Fruit fly (Drosophila melanogaster): ENCODE data around the gene CG7387.

CG7387 gene

DNA sequence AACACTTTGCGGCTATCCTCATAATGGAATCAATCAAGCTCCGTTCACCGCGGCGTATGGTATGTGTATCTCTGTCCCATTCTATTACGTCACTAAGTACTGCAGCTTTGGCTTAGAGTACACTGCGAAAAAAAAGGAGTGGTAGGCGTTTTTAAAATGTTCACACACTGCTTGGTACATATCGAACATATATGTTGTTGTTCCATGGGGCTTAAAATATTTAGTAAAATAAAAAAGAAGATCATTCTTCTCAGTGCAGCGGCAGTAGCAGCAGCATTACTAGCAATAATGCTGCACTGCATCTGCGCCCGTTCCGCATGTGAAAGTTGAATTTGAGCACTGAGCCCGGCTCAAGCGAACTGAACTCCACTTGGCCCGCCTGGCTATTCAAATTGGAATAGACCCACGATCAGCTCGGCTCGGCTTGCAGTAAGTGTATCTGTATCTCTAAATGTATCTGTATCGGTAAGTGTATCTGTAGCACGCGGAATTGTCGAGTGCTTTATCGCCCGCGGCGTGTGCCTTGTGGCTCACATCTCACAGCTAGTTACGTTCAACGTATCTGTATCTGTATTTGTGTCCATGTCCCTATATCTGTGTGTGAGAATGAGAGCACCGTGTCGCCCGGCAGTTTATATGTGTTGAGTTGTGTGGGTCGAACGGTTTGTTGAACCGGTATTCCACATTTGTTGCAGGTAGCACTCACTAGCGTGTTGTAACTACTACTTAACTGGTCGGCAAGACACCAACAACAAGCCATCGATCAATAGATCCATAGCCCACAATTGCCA lies 39.5 kb downstream of the CG7387 start:
- no peak for TF ChIP-seq CG17801 (GFP tag; optimal IDR thresholded peaks at IDR 0.05; ENCODE audit: partially characterized antibody)

DNA sequence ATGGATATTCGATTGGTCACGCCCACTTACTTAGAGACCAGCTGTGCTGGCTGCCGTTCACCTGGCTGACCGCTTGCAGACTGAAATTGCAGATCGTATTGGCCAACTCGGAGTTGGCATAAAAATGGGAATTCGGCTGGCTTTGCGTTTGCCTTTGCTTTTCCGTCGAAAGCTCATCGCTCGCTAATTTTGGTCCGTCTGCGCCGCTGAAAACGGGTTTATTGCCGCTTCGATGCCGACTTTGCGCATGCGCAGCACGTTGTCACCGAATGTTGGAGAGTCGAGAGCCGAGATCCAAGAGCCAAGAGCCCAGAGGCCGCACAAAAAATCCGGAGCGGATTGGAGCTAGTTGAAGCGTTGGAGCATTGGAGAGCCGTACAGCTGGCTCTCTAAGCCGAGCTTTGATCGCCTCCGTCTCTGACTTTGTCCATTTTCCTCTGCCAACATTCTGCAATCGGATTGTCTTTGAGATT lies 41.2 kb downstream of the CG7387 start, which contains the start of gene CG13676:
TSS of gene CG13676 (minus strand) at position 87 of the 473 bp plus-strand sequence.
- no peak for TF ChIP-seq CG17801 (GFP tag; optimal IDR thresholded peaks at IDR 0.05; ENCODE audit: partially characterized antibody)

DNA sequence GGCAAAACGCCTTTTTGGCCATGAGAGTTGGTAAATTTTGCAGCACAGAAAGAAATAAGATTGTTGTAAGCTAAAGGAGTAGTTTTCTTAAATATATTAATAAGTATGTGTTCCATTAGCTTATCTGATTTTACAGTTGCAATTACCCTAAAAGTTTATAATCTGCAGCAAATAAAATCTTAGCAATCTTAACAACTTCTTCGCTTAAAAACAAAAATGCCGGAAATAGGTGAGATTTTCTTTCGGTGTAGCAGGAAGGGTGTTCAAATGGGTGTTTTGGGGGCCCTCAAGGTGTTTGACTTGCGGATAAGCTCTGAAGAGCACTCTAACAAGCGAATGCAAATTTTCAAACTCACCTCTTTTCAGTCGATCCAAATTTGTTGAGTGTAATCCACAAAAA lies 42.1 kb downstream of the CG7387 start:
- no peak for TF ChIP-seq CG17801 (GFP tag; optimal IDR thresholded peaks at IDR 0.05; ENCODE audit: partially characterized antibody)

DNA sequence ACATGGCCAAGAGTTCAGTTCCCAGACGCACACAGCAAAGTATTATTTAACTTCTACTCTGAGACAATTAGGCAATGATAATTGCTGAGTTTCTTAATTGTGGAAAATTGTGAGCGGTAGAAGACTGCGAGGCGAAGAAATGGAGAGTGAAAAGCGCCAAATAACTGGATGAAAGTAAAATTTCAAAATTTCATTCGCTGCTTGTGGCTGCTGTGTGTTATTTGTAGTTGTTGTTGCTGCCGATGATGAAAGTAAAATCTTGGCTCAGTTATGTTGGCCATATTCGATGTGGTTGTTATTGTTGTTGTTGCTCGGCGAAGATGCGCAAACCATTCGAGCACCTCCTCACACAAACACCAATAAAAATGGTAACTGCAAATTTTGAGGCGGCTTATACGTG lies 42.6 kb downstream of the CG7387 start:
- TF ChIP-seq CG17801 (GFP tag; optimal IDR thresholded peaks at IDR 0.05; ENCODE audit: partially characterized antibody): no peak
